Fruit fly (Drosophila melanogaster) whole organism, embryonic: ENCODE data around the gene CG9986.

Source experiments
- B-H1 ChIP-seq: fragments of 200-800 bp; sonication (Bioruptor generic); IDR thresholded peaks from 3 replicates; pipeline ENCODE4 v1.3.6; 2022; ENCODE audit warnings: missing biosample characterization, missing genetic modification characterization
- B-H2 ChIP-seq: fragments of 200-800 bp; sonication (Bioruptor generic); optimal IDR thresholded peaks from 2 replicates; lab custom pipeline; 2018; ENCODE audit warnings: missing biosample characterization, mild to moderate bottlenecking, missing genetic modification characterization
- Bteb2 ChIP-seq: fragments of 200-800 bp; sonication (Bioruptor generic); optimal IDR thresholded peaks from 2 replicates; lab custom pipeline; 2016; ENCODE audit warnings: missing biosample characterization, missing genetic modification characterization
- C15 ChIP-seq: fragments of 200-800 bp; sonication (Bioruptor generic); IDR thresholded peaks from 3 replicates; pipeline ENCODE4 v1.3.6; 2022; ENCODE audit warnings: missing biosample characterization, missing genetic modification characterization
- CG10321 ChIP-seq: fragments of 200-800 bp; sonication (Bioruptor generic); IDR thresholded peaks from 2 replicates; pipeline ENCODE4 v1.3.6; 2022; ENCODE audit warnings: missing biosample characterization, missing genetic modification characterization
- CG11093 ChIP-seq: fragments of 200-800 bp; sonication (Bioruptor generic); IDR thresholded peaks from 3 replicates; pipeline ENCODE4 v1.3.6; 2022; ENCODE audit warnings: missing biosample characterization, missing genetic modification characterization
- CG12659 ChIP-seq: fragments of 200-800 bp; sonication (Bioruptor generic); optimal IDR thresholded peaks from 3 replicates; lab custom pipeline; 2017; ENCODE audit warnings: mild to moderate bottlenecking, missing biosample characterization, missing genetic modification reagents, missing genetic modification characterization
- CG15073 ChIP-seq: fragments of 200-800 bp; sonication (Bioruptor generic); optimal IDR thresholded peaks from 2 replicates; lab custom pipeline; 2016; ENCODE audit warnings: missing biosample characterization, missing genetic modification characterization
- CG15479 ChIP-seq: fragments of 200-800 bp; sonication (Bioruptor generic); optimal IDR thresholded peaks from 3 replicates; lab custom pipeline; 2019; ENCODE audit warnings: missing biosample characterization, mild to moderate bottlenecking, missing genetic modification characterization, moderate library complexity
- CG1647 ChIP-seq: fragments of 200-800 bp; sonication (Bioruptor generic); optimal IDR thresholded peaks from 3 replicates; lab custom pipeline; 2016; ENCODE audit warnings: missing biosample characterization, missing genetic modification characterization
- CG1792 ChIP-seq: fragments of 200-800 bp; sonication (Bioruptor generic); optimal IDR thresholded peaks from 2 replicates; lab custom pipeline; 2016; ENCODE audit warnings: missing biosample characterization, missing genetic modification characterization
- CG18011 ChIP-seq: fragments of 200-800 bp; sonication (Bioruptor generic); optimal IDR thresholded peaks from 2 replicates; lab custom pipeline; 2017; ENCODE audit warnings: missing biosample characterization, missing genetic modification characterization, mild to moderate bottlenecking, moderate library complexity, missing genotype
- CG18262 ChIP-seq: fragments of 200-800 bp; optimal IDR thresholded peaks from 3 replicates; lab custom pipeline; 2019; ENCODE audit warnings: missing biosample characterization, mild to moderate bottlenecking, missing genetic modification characterization, moderate library complexity
- CG1832 ChIP-seq: fragments of 200-800 bp; sonication (Bioruptor generic); optimal IDR thresholded peaks from 2 replicates; lab custom pipeline; 2017; ENCODE audit warnings: missing biosample characterization, mild to moderate bottlenecking, missing genetic modification characterization, inconsistent platforms
- CG18619 ChIP-seq: fragments of 200-800 bp; sonication (Bioruptor generic); optimal IDR thresholded peaks from 3 replicates; lab custom pipeline; 2017; ENCODE audit warnings: missing biosample characterization, mild to moderate bottlenecking, missing genetic modification characterization
- CG32772 ChIP-seq: fragments of 200-800 bp; sonication (Bioruptor generic); IDR thresholded peaks from 2 replicates; pipeline ENCODE4 v1.3.6; 2022; ENCODE audit warnings: missing biosample characterization, missing genetic modification characterization
- CG3726 ChIP-seq: fragments of 200-800 bp; sonication (Bioruptor generic); IDR thresholded peaks from 3 replicates; pipeline ENCODE4, ENCODE4 v1.3.6; 2022; ENCODE audit warnings: missing biosample characterization, missing genetic modification characterization
- CG6854 ChIP-seq: fragments of 200-800 bp; sonication (Bioruptor generic); optimal IDR thresholded peaks from 3 replicates; lab custom pipeline; 2017; ENCODE audit warnings: missing biosample characterization, mild to moderate bottlenecking, missing genetic modification characterization
- CG8359 ChIP-seq: fragments of 200-800 bp; sonication (Bioruptor generic); optimal IDR thresholded peaks from 2 replicates; lab custom pipeline; 2017; ENCODE audit warnings: missing biosample characterization, mild to moderate bottlenecking, missing genetic modification characterization, borderline replicate concordance
- CrebB ChIP-seq: fragments of 200-800 bp; sonication (Bioruptor generic); optimal IDR thresholded peaks from 3 replicates; lab custom pipeline; 2018; ENCODE audit warnings: missing biosample characterization, mild to moderate bottlenecking, missing genetic modification characterization
- Dip2 ChIP-seq: fragments of 200-800 bp; sonication (Bioruptor generic); IDR thresholded peaks from 2 replicates; pipeline ENCODE4 v1.3.6; 2022; ENCODE audit warnings: missing biosample characterization, missing genetic modification characterization
- Elba2 ChIP-seq: fragments of 200-800 bp; sonication (Bioruptor generic); optimal IDR thresholded peaks from 3 replicates; lab custom pipeline; 2016; ENCODE audit warnings: missing biosample characterization, missing genetic modification characterization
- Max ChIP-seq: fragments of 200-800 bp; sonication (Bioruptor generic); optimal IDR thresholded peaks from 2 replicates; lab custom pipeline; 2016; ENCODE audit warnings: missing biosample characterization, mild to moderate bottlenecking, missing genetic modification characterization
- Neu2 ChIP-seq: fragments of 200-800 bp; sonication (Bioruptor generic); optimal IDR thresholded peaks from 3 replicates; lab custom pipeline; 2016; ENCODE audit warnings: missing biosample characterization, missing genetic modification characterization, borderline replicate concordance
- Optix ChIP-seq: fragments of 200-800 bp; sonication (Bioruptor generic); IDR thresholded peaks from 3 replicates; pipeline ENCODE4 v1.3.6; 2022; ENCODE audit warnings: missing biosample characterization, missing genetic modification characterization
- Side ChIP-seq: fragments of 200-800 bp; sonication (Bioruptor generic); optimal IDR thresholded peaks from 2 replicates; lab custom pipeline; 2016; ENCODE audit warnings: missing biosample characterization, missing genetic modification characterization
- ac ChIP-seq: fragments of 200-800 bp; sonication (Bioruptor generic); optimal IDR thresholded peaks from 3 replicates; lab custom pipeline; 2017; ENCODE audit warnings: missing biosample characterization, mild to moderate bottlenecking, missing genetic modification characterization
- az2 ChIP-seq: fragments of 200-800 bp; sonication (Bioruptor generic); optimal IDR thresholded peaks from 3 replicates; lab custom pipeline; 2016; ENCODE audit warnings: missing biosample characterization, missing genetic modification characterization
- bowl ChIP-seq: fragments of 200-800 bp; sonication (Bioruptor generic); IDR thresholded peaks from 2 replicates; pipeline ENCODE4 v1.3.6; 2022; ENCODE audit warnings: missing biosample characterization, missing genetic modification characterization
- cwo ChIP-seq: fragments of 200-800 bp; sonication (Bioruptor generic); optimal IDR thresholded peaks from 3 replicates; lab custom pipeline; 2017; ENCODE audit warnings: missing biosample characterization, missing genetic modification characterization, mild to moderate bottlenecking, moderate library complexity, missing genetic modification reagents
- dimm ChIP-seq: fragments of 200-800 bp; sonication (Bioruptor generic); IDR thresholded peaks from 2 replicates; pipeline ENCODE4 v1.3.6; 2022; ENCODE audit warnings: missing biosample characterization, missing genetic modification characterization
- dm ChIP-seq: fragments of 200-800 bp; sonication (Bioruptor generic); optimal IDR thresholded peaks from 3 replicates; lab custom pipeline; 2016; ENCODE audit warnings: missing biosample characterization, missing genetic modification characterization
- fu2 ChIP-seq: fragments of 200-800 bp; sonication (Bioruptor generic); optimal IDR thresholded peaks from 2 replicates; lab custom pipeline; 2016; ENCODE audit warnings: missing biosample characterization, missing genetic modification characterization
- gcm ChIP-seq: fragments of 200-800 bp; sonication (Bioruptor generic); optimal IDR thresholded peaks from 2 replicates; lab custom pipeline; 2019; ENCODE audit warnings: missing biosample characterization, mild to moderate bottlenecking, missing genetic modification characterization, moderate library complexity
- gcm2 ChIP-seq: fragments of 200-800 bp; sonication (Bioruptor generic); optimal IDR thresholded peaks from 2 replicates; lab custom pipeline; 2016; ENCODE audit warnings: missing biosample characterization, missing genetic modification characterization
- ham ChIP-seq: fragments of 200-800 bp; sonication (Bioruptor generic); IDR thresholded peaks from 2 replicates; pipeline ENCODE4 v1.3.6; 2022; ENCODE audit warnings: missing biosample characterization, missing genetic modification characterization
- knrl ChIP-seq: fragments of 200-800 bp; sonication (Bioruptor generic); IDR thresholded peaks from 3 replicates; pipeline ENCODE4 v1.3.6; 2022; ENCODE audit warnings: missing biosample characterization, missing genetic modification characterization; ENCODE audit not compliant: partially characterized antibody
- lilli ChIP-seq: fragments of 200-800 bp; sonication (Bioruptor generic); optimal IDR thresholded peaks from 3 replicates; lab custom pipeline; 2016; ENCODE audit warnings: missing biosample characterization, missing genetic modification characterization
- lola ChIP-seq, 3 experiments: fragments of >200 bp in 2 of 3; fragments of 200-800 bp in 1 of 3; sonication (Bioruptor generic) in 1 of 3; optimal IDR thresholded peaks; 2 replicates each; lab custom pipeline; 2017 to 2019; ENCODE audit warnings: missing biosample characterization in 3 of 3, missing genetic modification characterization in 3 of 3, mild to moderate bottlenecking in 1 of 3, moderate library complexity in 1 of 3
- odd ChIP-seq: fragments of 200-800 bp; sonication (Bioruptor generic); optimal IDR thresholded peaks from 2 replicates; lab custom pipeline; 2017; ENCODE audit warnings: missing biosample characterization, mild to moderate bottlenecking, missing genetic modification characterization
- run ChIP-seq: fragments of 200-800 bp; sonication (Bioruptor generic); optimal IDR thresholded peaks from 3 replicates; lab custom pipeline; 2018; ENCODE audit warnings: missing biosample characterization, mild to moderate bottlenecking, missing genetic modification characterization
- ssp ChIP-seq: fragments of 200-800 bp; sonication (Bioruptor generic); IDR thresholded peaks from 2 replicates; pipeline ENCODE4 v1.3.6; 2022; ENCODE audit warnings: missing biosample characterization, missing genetic modification characterization
- tna ChIP-seq: fragments of 200-800 bp; sonication (Bioruptor generic); IDR thresholded peaks from 2 replicates; pipeline ENCODE4 v1.3.6; 2022; ENCODE audit warnings: missing biosample characterization, missing genetic modification characterization; ENCODE audit not compliant: partially characterized antibody
- tup ChIP-seq: fragments of 200-800 bp; sonication (Bioruptor generic); optimal IDR thresholded peaks from 2 replicates; lab custom pipeline; 2016; ENCODE audit warnings: missing biosample characterization, mild to moderate bottlenecking, missing genetic modification characterization, moderate library complexity
- usp ChIP-seq: fragments of >200 bp; optimal IDR thresholded peaks from 2 replicates; lab custom pipeline; 2017; ENCODE audit warnings: missing biosample characterization, missing genetic modification characterization
- wek ChIP-seq: fragments of 200-800 bp; sonication (Bioruptor generic); optimal IDR thresholded peaks from 3 replicates; lab custom pipeline; 2018; ENCODE audit warnings: missing biosample characterization, mild to moderate bottlenecking, missing genetic modification characterization, moderate library complexity
- zen ChIP-seq: fragments of 200-800 bp; sonication (Bioruptor generic); optimal IDR thresholded peaks from 3 replicates; lab custom pipeline; 2018; ENCODE audit warnings: missing biosample characterization, mild to moderate bottlenecking, missing genetic modification characterization, moderate library complexity
- zen2 ChIP-seq: fragments of 200-800 bp; sonication (Bioruptor generic); IDR thresholded peaks from 3 replicates; pipeline ENCODE4 v1.3.6; 2022; ENCODE audit warnings: missing biosample characterization, missing genetic modification characterization; ENCODE audit not compliant: partially characterized antibody

Gene CG9986

dm6 chr3R:28585076-28585821, 20.6 kb upstream of the CG9986 start, which contains the start of gene fkh (continued):
- TF ChIP-seq B-H2 (GFP tag; lab: Kevin White, UChicago) (peak; percentile 95), tna (GFP tag; lab: Robert Waterston, UW) (no peak), CG1647 (GFP tag; lab: Kevin White, UChicago) (peak; percentile 92), Neu2 (GFP tag; lab: Kevin White, UChicago) (peak; percentile 93), CG3726 (GFP tag; lab: Robert Waterston, UW) (peak; percentile 73; the same call in 1 of the 3 replicates), CG18262 (tag; lab: Kevin White, UChicago) (peak; percentile 63), Bteb2 (GFP tag; lab: Kevin White, UChicago) (peak; percentile 79), ssp (GFP tag; lab: Robert Waterston, UW) (peak; percentile 20; the same call in 1 of the 2 replicates), CG11093 (GFP tag; lab: Robert Waterston, UW) (peak; percentile 64; the same call in 1 of the 3 replicates), B-H1 (GFP tag; lab: Robert Waterston, UW) (peak; percentile 40; the same call in 1 of the 3 replicates), ac (peak; percentile 84), wek (GFP tag; lab: Kevin White, UChicago) (peak; percentile 96), dimm (peak; percentile 26; the same call in 1 of the 2 replicates), CG1792 (GFP tag; lab: Kevin White, UChicago) (peak; percentile 96), gcm2 (GFP tag; lab: Kevin White, UChicago) (peak; percentile 12), CG12659 (GFP tag; lab: Kevin White, UChicago) (peak; percentile 96), CG18619 (GFP tag; lab: Kevin White, UChicago) (peak; percentile 95), C15 (peak; percentile 60; the same call in 1 of the 3 replicates), ham (GFP tag; lab: Robert Waterston, UW) (peak; percentile 61; the same call in 1 of the 2 replicates), CG15073 (GFP tag; lab: Kevin White, UChicago) (peak; percentile 5), gcm (GFP tag; lab: Kevin White, UChicago) (peak; percentile 90), Optix (peak; percentile 77; the same call in 2 of the 3 replicates), knrl (GFP tag; lab: Robert Waterston, UW) (no peak), odd (peak; percentile 95), run (tag; lab: Kevin White, UChicago) (peak; percentile 70), CG8359 (peak; percentile 83), bowl (GFP tag; lab: Robert Waterston, UW) (no peak), zen (peak; percentile 85), az2 (GFP tag; lab: Kevin White, UChicago) (no peak), CG32772 (GFP tag; lab: Robert Waterston, UW) (no peak), lilli (GFP tag; lab: Kevin White, UChicago) (peak; percentile 64), lola (GFP tag; optimal IDR thresholded peaks at IDR 0.05; lab: Kevin White, UChicago) (peak in 1 of 3 experiments; percentile 70), cwo (GFP tag; lab: Kevin White, UChicago) (peak; percentile 91), CG10321 (peak; percentile 87), CrebB (tag; lab: Kevin White, UChicago) (peak; percentile 94), CG18011 (GFP tag; lab: Kevin White, UChicago) (peak; percentile 69), CG15479 (GFP tag; lab: Kevin White, UChicago) (peak; percentile 40), zen2 (GFP tag; lab: Robert Waterston, UW) (peak; percentile 48; the same call in 1 of the 3 replicates), Elba2 (no peak), CG1832 (GFP tag; lab: Kevin White, UChicago) (peak; percentile 93), usp (GFP tag; lab: Kevin White, UChicago) (no peak), fu2 (peak; percentile 69), Side (GFP tag; lab: Kevin White, UChicago) (peak; percentile 97), dm (GFP tag; lab: Kevin White, UChicago) (peak; percentile 69), Dip2 (no peak), CG6854 (GFP tag; lab: Kevin White, UChicago) (peak; percentile 96), Max (GFP tag; lab: Kevin White, UChicago) (peak; percentile 88), tup (GFP tag; lab: Kevin White, UChicago) (peak; percentile 96)
